Worm (Caenorhabditis elegans) whole organism, dauer: ENCODE data around the gene txt-12.
"Not testable (repeated sequence)": the region's sequence is repeated elsewhere in the genome, so short reads cannot be mapped to it uniquely, and the experiment has no call there.

ENCODE experiments used
- unc-62 ChIP-seq: sonication (generic microtip); optimal IDR thresholded peaks from 2 replicates; lab custom pipeline; 2017; ENCODE audit warnings: missing biosample characterization, missing genetic modification reagents, missing genetic modification characterization

Gene txt-12

DNA sequence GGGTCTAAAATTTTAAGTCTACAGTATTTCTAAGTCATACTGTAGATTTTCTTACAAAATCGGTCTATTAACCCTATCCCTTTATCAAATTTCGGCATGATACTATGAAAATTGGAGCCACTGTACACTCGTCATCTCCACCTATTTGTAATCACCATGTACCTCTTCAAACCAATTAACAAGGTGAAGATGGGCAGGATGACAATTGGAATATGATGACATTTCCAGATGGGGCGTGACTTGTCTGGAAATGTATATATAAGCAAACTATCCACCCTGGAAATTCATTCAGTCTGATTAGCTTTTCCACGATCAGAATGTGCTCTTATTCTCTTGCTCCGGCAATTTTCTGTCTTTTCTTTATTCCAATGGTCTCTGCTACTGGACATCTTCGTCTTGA lies 16.5 kb downstream of the txt-12 start, which contains the start of gene Y75B12A.2:
Gene Y75B12A.2, plus strand, starts transcription at position 301 of the 400 bp plus-strand sequence.
- no peak for TF ChIP-seq unc-62

- no peak for TF ChIP-seq unc-62
Measured at ce11 chrV:15111660-15112059, 18.9 kb downstream of the txt-12 start, which contains the start of gene T01G5.7. TSS of gene T01G5.7 (plus strand) at chrV:15111960.

- TF ChIP-seq unc-62, result no peak
Measured at ce11 chrV:15113992-15114391, 21.2 kb downstream of the txt-12 start, which contains the start of gene T01G5.6. TSS of gene T01G5.6 (minus strand) at chrV:15114092.

ce11 chrV:15115968-15116367 lies 23.2 kb downstream of the txt-12 start, which contains the start of gene T01G5.8:
TSS of gene T01G5.8 (plus strand) at chrV:15116268.
- TF ChIP-seq unc-62, result not testable (repeated sequence)

- TF ChIP-seq unc-62, result no peak
Measured at ce11 chrV:15119517-15119916, 26.8 kb downstream of the txt-12 start, which contains the start of gene flor-1. TSS of gene flor-1 (minus strand) at chrV:15119617.

ce11 chrV:15125162-15125561 lies 32.4 kb downstream of the txt-12 start, which contains the start of gene ugt-30:
TSS of gene ugt-30 (minus strand) at chrV:15125262.
- not testable (repeated sequence) for TF ChIP-seq unc-62

DNA sequence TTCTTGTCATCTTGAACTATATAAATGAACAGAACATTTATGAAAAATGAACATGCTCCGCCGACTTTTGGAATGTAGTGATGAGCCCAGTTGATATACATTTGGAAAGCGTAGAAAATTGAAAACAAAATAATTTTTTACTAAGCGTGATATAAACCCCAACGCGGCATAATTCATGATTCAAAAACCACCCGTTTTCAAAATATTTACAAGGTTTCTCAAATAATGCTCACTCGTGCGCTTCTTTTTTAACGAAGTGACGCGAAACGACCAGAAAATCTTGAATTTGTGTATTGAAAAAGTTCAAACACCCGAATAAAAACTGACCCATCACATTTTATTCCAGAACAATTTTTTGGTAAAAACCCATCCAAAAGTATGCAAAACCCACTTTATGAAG lies 34.6 kb downstream of the txt-12 start, which contains the start of gene srj-27:
Gene srj-27, minus strand, starts transcription at position 101 of the 400 bp plus-strand sequence.
- no peak for TF ChIP-seq unc-62

- no peak for TF ChIP-seq unc-62
Measured at ce11 chrV:15127955-15128354, 35.2 kb downstream of the txt-12 start, which contains the start of gene srr-7. TSS of gene srr-7 (plus strand) at chrV:15128255.

DNA sequence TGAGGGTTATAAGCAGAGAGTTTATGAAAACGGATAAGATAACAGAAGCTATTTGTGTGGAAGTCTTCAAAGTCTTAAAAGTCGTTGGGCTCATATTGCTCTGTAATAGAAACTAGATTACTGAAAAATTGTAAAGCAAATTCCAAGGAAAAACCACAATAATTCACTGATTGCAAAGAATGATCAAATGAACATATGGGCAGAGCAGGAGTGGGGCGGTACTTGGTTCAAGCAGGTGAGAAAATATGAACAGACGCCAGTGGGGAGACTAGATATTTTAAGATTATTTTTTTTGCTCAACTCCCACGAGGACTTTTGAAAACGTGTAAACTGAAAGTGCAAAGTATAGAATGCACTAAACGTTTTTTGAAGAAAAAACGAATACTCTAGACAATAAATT lies 39.7 kb downstream of the txt-12 start, which contains the start of gene str-171:
Gene str-171, minus strand, starts transcription at position 101 of the 400 bp plus-strand sequence.
- no peak for TF ChIP-seq unc-62

- no peak for TF ChIP-seq unc-62
Measured at ce11 chrV:15133812-15134211, 41.0 kb downstream of the txt-12 start.

ce11 chrV:15136772-15137171 lies 44.0 kb downstream of the txt-12 start, which contains the start of gene aipl-1:
TSS of gene aipl-1 (minus strand) at chrV:15136801.
- no peak for TF ChIP-seq unc-62

ce11 chrV:15139811-15140210 lies 47.0 kb downstream of the txt-12 start:
- TF ChIP-seq unc-62, result no peak

ce11 chrV:15140247-15140646 lies 47.5 kb downstream of the txt-12 start, which contains the start of gene K08F9.3:
TSS of gene K08F9.3 (plus strand) at chrV:15140547.
- TF ChIP-seq unc-62, result no peak

- TF ChIP-seq unc-62, result no peak
Measured at ce11 chrV:15143285-15143684, 50.5 kb downstream of the txt-12 start, which contains the start of gene K08F9.1. TSS of gene K08F9.1 (minus strand) at chrV:15143385.

DNA sequence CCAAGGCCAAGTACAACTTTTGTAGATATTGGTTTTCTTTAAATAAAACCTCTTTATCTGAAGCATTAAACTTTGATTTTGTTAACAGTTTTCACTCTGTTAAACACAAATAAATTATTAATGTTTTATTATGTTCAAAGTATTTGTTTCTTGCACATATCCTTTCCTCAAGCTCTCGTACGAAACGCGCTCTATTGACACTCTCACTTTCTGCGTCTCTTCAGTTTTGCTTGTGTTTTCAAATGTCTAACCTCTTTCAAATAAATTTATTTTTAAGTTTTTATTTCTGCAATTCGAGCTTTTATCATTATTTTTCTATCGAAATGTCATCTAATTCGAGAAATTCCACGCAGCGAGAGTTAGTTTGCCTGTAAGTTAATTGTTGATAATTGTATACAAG lies 51.0 kb downstream of the txt-12 start, which contains the start of gene K08F9.4:
Gene K08F9.4, plus strand, starts transcription at position 222 of the 400 bp plus-strand sequence.
- TF ChIP-seq unc-62, result no peak
